Worm (Caenorhabditis elegans) whole organism, early embryonic: Measurements from ENCODE around the gene exos-2.

Experiments
- B0310.2 ChIP-seq: sonication (generic microtip); optimal IDR thresholded peaks from 2 replicates; lab custom pipeline; 2016; ENCODE audit warnings: mild to moderate bottlenecking, missing genetic modification characterization, missing compliant biosample characterization
- F13C5.2 ChIP-seq: sonication (generic microtip); optimal IDR thresholded peaks from 2 replicates; lab custom pipeline; 2017; ENCODE audit warnings: mild to moderate bottlenecking, missing genetic modification characterization, inconsistent platforms, missing compliant biosample characterization
- aly-1 ChIP-seq: sonication (generic microtip); optimal IDR thresholded peaks from 2 replicates; lab custom pipeline; 2016; ENCODE audit warnings: missing genetic modification characterization, missing compliant biosample characterization
- ama-1 ChIP-seq: fragments of 150-350 bp; optimal IDR thresholded peaks from 2 replicates; lab custom pipeline; 2014
- ceh-13 ChIP-seq: fragments of 200-800 bp; sonication (Bioruptor generic); optimal IDR thresholded peaks from 2 replicates; lab custom pipeline; 2018; ENCODE audit warnings: mild to moderate bottlenecking, missing genetic modification characterization, missing compliant biosample characterization
- ceh-36 ChIP-seq: sonication (generic microtip); optimal IDR thresholded peaks from 2 replicates; lab custom pipeline; 2016; ENCODE audit warnings: missing genetic modification characterization, inconsistent platforms, missing compliant biosample characterization
- ets-7 ChIP-seq: sonication (generic microtip); optimal IDR thresholded peaks from 2 replicates; lab custom pipeline; 2016; ENCODE audit warnings: missing genotype, missing genetic modification characterization, missing compliant biosample characterization
- flt-1 ChIP-seq: fragments of 200-800 bp; sonication (Bioruptor generic); IDR thresholded peaks from 2 replicates; pipeline ENCODE4 v1.3.6; 2022; ENCODE audit warnings: missing genetic modification characterization, missing compliant biosample characterization
- hmbx-1 ChIP-seq: sonication (generic microtip); optimal IDR thresholded peaks from 2 replicates; lab custom pipeline; 2016; ENCODE audit warnings: mild to moderate bottlenecking, missing genetic modification characterization, missing compliant biosample characterization
- hmg-4 ChIP-seq: fragments of 200-800 bp; sonication (Bioruptor generic); optimal IDR thresholded peaks from 2 replicates; lab custom pipeline; 2018; ENCODE audit warnings: mild to moderate bottlenecking, missing genetic modification characterization, missing compliant biosample characterization
- hnd-1 ChIP-seq: sonication (generic microtip); optimal IDR thresholded peaks from 2 replicates; lab custom pipeline; 2016; ENCODE audit warnings: missing genetic modification characterization, missing compliant biosample characterization
- pes-1 ChIP-seq: fragments of 200-800 bp; sonication (Bioruptor generic); IDR thresholded peaks from 2 replicates; pipeline ENCODE4 v1.3.6; 2022; ENCODE audit warnings: missing genetic modification reagents, missing genetic modification characterization, missing compliant biosample characterization
- scrt-1 ChIP-seq: fragments of 200-800 bp; sonication (Bioruptor generic); IDR thresholded peaks from 2 replicates; pipeline ENCODE4 v1.3.6; 2022; ENCODE audit warnings: missing genetic modification characterization, missing compliant biosample characterization
- sea-1 ChIP-seq: fragments of 200-800 bp; sonication (Bioruptor generic); conservative IDR thresholded peaks from 2 replicates; pipeline ENCODE4 v1.3.6; 2022; ENCODE audit warnings: missing genetic modification characterization, missing compliant biosample characterization
- tbx-11 ChIP-seq: fragments of 200-800 bp; sonication (Bioruptor generic); IDR thresholded peaks from 2 replicates; pipeline ENCODE4 v1.3.6; 2022; ENCODE audit warnings: missing genetic modification characterization, missing compliant biosample characterization
- tbx-37 ChIP-seq: fragments of 200-800 bp; sonication (Bioruptor generic); conservative IDR thresholded peaks from 2 replicates; pipeline ENCODE4 v1.3.6; 2022; ENCODE audit warnings: missing genetic modification reagents, missing genetic modification characterization, missing compliant biosample characterization
- tra-4 ChIP-seq: sonication (generic microtip); optimal IDR thresholded peaks from 2 replicates; lab custom pipeline; 2017; ENCODE audit warnings: missing genetic modification characterization, missing compliant biosample characterization

Gene exos-2

ce11 chrIV:6442016-6442618 lies 26.8 kb downstream of the exos-2 start:
- TF ChIP-seq ets-7 (tag; lab: Kevin White, UChicago) (no peak), B0310.2 (tag; lab: Kevin White, UChicago) (no peak), flt-1 (GFP tag; lab: Robert Waterston, UW) (no peak), tra-4 (no peak), hnd-1 (tag; lab: Kevin White, UChicago) (no peak), ceh-36 (no peak), hmg-4 (GFP tag; lab: Kevin White, UChicago) (no peak), aly-1 (no peak), tbx-37 (GFP tag; lab: Robert Waterston, UW) (no peak), tbx-11 (no peak), pes-1 (GFP tag; lab: Robert Waterston, UW) (no peak)

ce11 chrIV:6443018-6443417 lies 27.7 kb downstream of the exos-2 start:
- TF ChIP-seq aly-1 = no peak
- TF ChIP-seq hmbx-1 (tag; lab: Kevin White, UChicago) = no peak
- TF ChIP-seq ceh-36 = no peak
- no peak for TF ChIP-seq hnd-1 (tag; lab: Kevin White, UChicago)
- TF ChIP-seq scrt-1 (GFP tag; lab: Robert Waterston, UW) = no peak
- no peak for TF ChIP-seq ama-1 (lab: Kevin White, UChicago)
- TF ChIP-seq tbx-37 (GFP tag; lab: Robert Waterston, UW) = no peak
- no peak for TF ChIP-seq ets-7 (tag; lab: Kevin White, UChicago)
- TF ChIP-seq pes-1 (GFP tag; lab: Robert Waterston, UW) = no peak
- TF ChIP-seq sea-1 (GFP tag; lab: Robert Waterston, UW) = no peak
- no peak for TF ChIP-seq hmg-4 (GFP tag; lab: Kevin White, UChicago)
- TF ChIP-seq tra-4 = no peak
- TF ChIP-seq ceh-13 (GFP tag; lab: Kevin White, UChicago) = no peak
- no peak for TF ChIP-seq tbx-11
- no peak for TF ChIP-seq F13C5.2
- TF ChIP-seq flt-1 (GFP tag; lab: Robert Waterston, UW) = no peak
- TF ChIP-seq B0310.2 (tag; lab: Kevin White, UChicago) = no peak

ce11 chrIV:6457472-6457871 lies 42.2 kb downstream of the exos-2 start, which contains the start of gene lgc-10:
lgc-10 (minus strand) TSS chrIV:6457572.
- TF ChIP-seq hmbx-1 (tag; lab: Kevin White, UChicago) (no peak), scrt-1 (GFP tag; lab: Robert Waterston, UW) (no peak), hmg-4 (GFP tag; lab: Kevin White, UChicago) (no peak)

ce11 chrIV:6460596-6460995 lies 45.3 kb downstream of the exos-2 start:
- TF ChIP-seq B0310.2 (tag; lab: Kevin White, UChicago) (no peak), ama-1 (lab: Kevin White, UChicago) (no peak), sea-1 (GFP tag; lab: Robert Waterston, UW) (no peak), hmbx-1 (tag; lab: Kevin White, UChicago) (no peak), flt-1 (GFP tag; lab: Robert Waterston, UW) (no peak), hmg-4 (GFP tag; lab: Kevin White, UChicago) (no peak), scrt-1 (GFP tag; lab: Robert Waterston, UW) (no peak), F13C5.2 (no peak), tbx-11 (no peak), hnd-1 (tag; lab: Kevin White, UChicago) (no peak), tbx-37 (GFP tag; lab: Robert Waterston, UW) (no peak), tra-4 (no peak), ceh-36 (no peak), aly-1 (no peak), pes-1 (GFP tag; lab: Robert Waterston, UW) (no peak), ceh-13 (GFP tag; lab: Kevin White, UChicago) (no peak), ets-7 (tag; lab: Kevin White, UChicago) (no peak)

- no peak for TF ChIP-seq aly-1
- TF ChIP-seq tbx-37 (GFP tag; lab: Robert Waterston, UW) = no peak
- no peak for TF ChIP-seq B0310.2 (tag; lab: Kevin White, UChicago)
- no peak for TF ChIP-seq hmg-4 (GFP tag; lab: Kevin White, UChicago)
- no peak for TF ChIP-seq ama-1 (lab: Kevin White, UChicago)
- TF ChIP-seq F13C5.2 = no peak
- no peak for TF ChIP-seq ceh-13 (GFP tag; lab: Kevin White, UChicago)
- no peak for TF ChIP-seq hnd-1 (tag; lab: Kevin White, UChicago)
- TF ChIP-seq ets-7 (tag; lab: Kevin White, UChicago) = no peak
- TF ChIP-seq tbx-11 = no peak
- no peak for TF ChIP-seq scrt-1 (GFP tag; lab: Robert Waterston, UW)
- TF ChIP-seq sea-1 (GFP tag; lab: Robert Waterston, UW) = no peak
- TF ChIP-seq hmbx-1 (tag; lab: Kevin White, UChicago) = no peak
- TF ChIP-seq ceh-36 = no peak
- no peak for TF ChIP-seq flt-1 (GFP tag; lab: Robert Waterston, UW)
- no peak for TF ChIP-seq pes-1 (GFP tag; lab: Robert Waterston, UW)
- no peak for TF ChIP-seq tra-4
Observed at ce11 chrIV:6464005-6464404, 48.7 kb downstream of the exos-2 start, which contains the start of gene acr-25. acr-25 (plus strand) TSS chrIV:6464305.
